Worm (Caenorhabditis elegans): Measurements from ENCODE around the gene lipl-1.

Gene lipl-1

ce11 chrV:12924128-12924527 lies 4.3 kb downstream of the lipl-1 start, which contains the start of gene pqn-67:
Gene pqn-67, plus strand, starts transcription at chrV:12924428.
- TF ChIP-seq mep-1 (tag; optimal IDR thresholded peaks at IDR 0.05) (no peak), sem-2 (GFP tag; optimal IDR thresholded peaks at IDR 0.05) (no peak), mab-5 (tag; optimal IDR thresholded peaks at IDR 0.05) (no peak), nhr-28 (tag; optimal IDR thresholded peaks at IDR 0.05) (no peak), M03D4.4 (tag; optimal IDR thresholded peaks at IDR 0.05) (no peak), nhr-12 (tag; optimal IDR thresholded peaks at IDR 0.05) (no peak), tbx-8 (GFP tag; optimal IDR thresholded peaks at IDR 0.05) (no peak), drap-1 (GFP tag; optimal IDR thresholded peaks at IDR 0.05) (no peak), zip-8 (tag; optimal IDR thresholded peaks at IDR 0.05) (no peak), hlh-1 (tag; optimal IDR thresholded peaks at IDR 0.05) (no peak), lin-13 (tag; optimal IDR thresholded peaks at IDR 0.05) (no peak), unc-62 (GFP tag; optimal IDR thresholded peaks at IDR 0.05) (no peak), cnd-1 (tag; optimal IDR thresholded peaks at IDR 0.05) (no peak), ztf-11 (tag; optimal IDR thresholded peaks at IDR 0.05) (no peak), elt-1 (tag; optimal IDR thresholded peaks at IDR 0.05; ENCODE audit: borderline replicate concordance, insufficient read depth) (no peak)

- TF ChIP-seq bed-3 (GFP tag; optimal IDR thresholded peaks at IDR 0.05) (no peak), lsy-2 (tag; optimal IDR thresholded peaks at IDR 0.05) (no peak), mls-2 (tag; optimal IDR thresholded peaks at IDR 0.05) (no peak), elt-3 (tag; optimal IDR thresholded peaks at IDR 0.05) (no peak), lin-32 (GFP tag; optimal IDR thresholded peaks at IDR 0.05) (no peak), sptf-1 (tag; optimal IDR thresholded peaks at IDR 0.05) (no peak), blmp-1 (tag; optimal IDR thresholded peaks at IDR 0.05) (peak; percentile 24), snpc-4 (tag; optimal IDR thresholded peaks at IDR 0.05) (no peak), unc-120 (tag; optimal IDR thresholded peaks at IDR 0.05; ENCODE audit: poor library complexity, severe bottlenecking) (no peak)
Observed at ce11 chrV:12928929-12929532, 9.2 kb downstream of the lipl-1 start, which contains the start of gene T16G1.2. Gene T16G1.2, plus strand, starts transcription at chrV:12929482.

ce11 chrV:12933654-12934053 lies 13.9 kb downstream of the lipl-1 start:
- TF ChIP-seq unc-120 (tag; optimal IDR thresholded peaks at IDR 0.05; ENCODE audit: poor library complexity, severe bottlenecking), result no peak
- no peak for TF ChIP-seq M03D4.4 (tag; optimal IDR thresholded peaks at IDR 0.05)
- no peak for TF ChIP-seq elt-1 (tag; optimal IDR thresholded peaks at IDR 0.05; ENCODE audit: borderline replicate concordance, insufficient read depth)
- no peak for TF ChIP-seq blmp-1 (tag; optimal IDR thresholded peaks at IDR 0.05)
- TF ChIP-seq ceh-43 (GFP tag; optimal IDR thresholded peaks at IDR 0.05), result no peak
- TF ChIP-seq tbx-8 (GFP tag; optimal IDR thresholded peaks at IDR 0.05), result no peak
- TF ChIP-seq bed-3 (GFP tag; optimal IDR thresholded peaks at IDR 0.05), result no peak
- no peak for TF ChIP-seq unc-39 (tag; optimal IDR thresholded peaks at IDR 0.05)
- no peak for TF ChIP-seq nhr-237 (tag; optimal IDR thresholded peaks at IDR 0.05)
- TF ChIP-seq ztf-11 (tag; optimal IDR thresholded peaks at IDR 0.05), result no peak
- no peak for TF ChIP-seq sem-2 (GFP tag; optimal IDR thresholded peaks at IDR 0.05)

- TF ChIP-seq ces-1 (GFP tag; optimal IDR thresholded peaks at IDR 0.05) (no peak), blmp-1 (tag; optimal IDR thresholded peaks at IDR 0.05) (no peak), nhr-76 (tag; optimal IDR thresholded peaks at IDR 0.05) (no peak), ham-2 (GFP tag; optimal IDR thresholded peaks at IDR 0.05) (no peak), unc-39 (tag; optimal IDR thresholded peaks at IDR 0.05) (no peak), zip-8 (tag; optimal IDR thresholded peaks at IDR 0.05) (no peak), mls-2 (tag; optimal IDR thresholded peaks at IDR 0.05) (no peak), lin-32 (GFP tag; optimal IDR thresholded peaks at IDR 0.05) (no peak), nhr-12 (tag; optimal IDR thresholded peaks at IDR 0.05) (no peak), ztf-11 (tag; optimal IDR thresholded peaks at IDR 0.05) (no peak), ceh-39 (tag; optimal IDR thresholded peaks at IDR 0.05) (no peak), elt-3 (tag; optimal IDR thresholded peaks at IDR 0.05) (no peak), snpc-4 (tag; optimal IDR thresholded peaks at IDR 0.05) (no peak)
Observed at ce11 chrV:12934976-12935375, 15.2 kb downstream of the lipl-1 start, which contains the start of gene T16G1.7. Gene T16G1.7, minus strand, starts transcription at chrV:12935112.

ce11 chrV:12937098-12937497 lies 17.3 kb downstream of the lipl-1 start, which contains the start of gene T16G1.6:
Gene T16G1.6, minus strand, starts transcription at chrV:12937174.
- TF ChIP-seq lin-32 (GFP tag; optimal IDR thresholded peaks at IDR 0.05), result no peak
- no peak for TF ChIP-seq zip-8 (tag; optimal IDR thresholded peaks at IDR 0.05)
- TF ChIP-seq tbx-8 (GFP tag; optimal IDR thresholded peaks at IDR 0.05), result no peak
- TF ChIP-seq ceh-39 (tag; optimal IDR thresholded peaks at IDR 0.05), result no peak
- TF ChIP-seq M03D4.4 (tag; optimal IDR thresholded peaks at IDR 0.05), result no peak
- TF ChIP-seq ceh-83 (GFP tag; optimal IDR thresholded peaks at IDR 0.05), result no peak
- no peak for TF ChIP-seq nhr-12 (tag; optimal IDR thresholded peaks at IDR 0.05)
- no peak for TF ChIP-seq unc-120 (tag; optimal IDR thresholded peaks at IDR 0.05; ENCODE audit: poor library complexity, severe bottlenecking)
- no peak for TF ChIP-seq bed-3 (GFP tag; optimal IDR thresholded peaks at IDR 0.05)
- TF ChIP-seq unc-62 (GFP tag; optimal IDR thresholded peaks at IDR 0.05), result no peak
- TF ChIP-seq elt-1 (tag; optimal IDR thresholded peaks at IDR 0.05; ENCODE audit: borderline replicate concordance, insufficient read depth), result no peak
- TF ChIP-seq nhr-2 (tag; optimal IDR thresholded peaks at IDR 0.05), result no peak
- TF ChIP-seq flh-1 (GFP tag; optimal IDR thresholded peaks at IDR 0.05), result no peak

All from whole organism, mixed stage, embryonic.